Fruit fly (Drosophila melanogaster) whole organism, embryonic: ENCODE measurements around the gene Vha68-1.

Experiments used
- Aef1 ChIP-seq: fragments of 200-800 bp; sonication (Bioruptor generic); IDR thresholded peaks from 3 replicates; pipeline ENCODE4 v1.3.6; 2022; ENCODE audit warnings: missing biosample characterization, missing genetic modification characterization
- Antp ChIP-seq: fragments of 200-800 bp; sonication (Bioruptor generic); optimal IDR thresholded peaks from 3 replicates; lab custom pipeline; 2016; ENCODE audit warnings: missing biosample characterization, missing genetic modification characterization
- B-H2 ChIP-seq: fragments of 200-800 bp; sonication (Bioruptor generic); optimal IDR thresholded peaks from 2 replicates; lab custom pipeline; 2018; ENCODE audit warnings: missing biosample characterization, mild to moderate bottlenecking, missing genetic modification characterization
- BEAF-32 ChIP-seq: fragments of 200-800 bp; sonication (Bioruptor generic); optimal IDR thresholded peaks from 3 replicates; lab custom pipeline; 2017; ENCODE audit warnings: missing biosample characterization, missing genetic modification characterization, mild to moderate bottlenecking, moderate library complexity, missing genetic modification reagents
- Bteb2 ChIP-seq: fragments of 200-800 bp; sonication (Bioruptor generic); optimal IDR thresholded peaks from 2 replicates; lab custom pipeline; 2016; ENCODE audit warnings: missing biosample characterization, missing genetic modification characterization
- CG11398 ChIP-seq: fragments of 200-800 bp; sonication (Bioruptor generic); optimal IDR thresholded peaks from 2 replicates; lab custom pipeline; 2016; ENCODE audit warnings: missing biosample characterization, missing genetic modification characterization
- CG13775 ChIP-seq: fragments of 200-800 bp; sonication (Bioruptor generic); optimal IDR thresholded peaks from 3 replicates; lab custom pipeline; 2017; ENCODE audit warnings: missing biosample characterization, mild to moderate bottlenecking, missing genetic modification characterization
- CG15073 ChIP-seq: fragments of 200-800 bp; sonication (Bioruptor generic); optimal IDR thresholded peaks from 2 replicates; lab custom pipeline; 2016; ENCODE audit warnings: missing biosample characterization, missing genetic modification characterization
- CG1602 ChIP-seq: fragments of 200-800 bp; sonication (Bioruptor generic); optimal IDR thresholded peaks from 3 replicates; lab custom pipeline; 2016; ENCODE audit warnings: missing biosample characterization, missing genetic modification characterization
- CG18599 ChIP-seq: fragments of 200-800 bp; sonication (Bioruptor generic); optimal IDR thresholded peaks from 3 replicates; lab custom pipeline; 2017; ENCODE audit warnings: missing biosample characterization, missing genetic modification characterization, mild to moderate bottlenecking, moderate library complexity, missing genetic modification reagents
- CG30403 ChIP-seq: fragments of 200-800 bp; sonication (Bioruptor generic); optimal IDR thresholded peaks from 3 replicates; lab custom pipeline; 2016; ENCODE audit warnings: missing biosample characterization, missing genetic modification characterization
- CG30431 ChIP-seq: fragments of 200-800 bp; sonication (Bioruptor generic); optimal IDR thresholded peaks from 2 replicates; lab custom pipeline; 2017; ENCODE audit warnings: missing biosample characterization, missing genetic modification characterization
- CG31388 ChIP-seq: fragments of 200-800 bp; sonication (Bioruptor generic); optimal IDR thresholded peaks from 2 replicates; lab custom pipeline; 2016; ENCODE audit warnings: missing biosample characterization, missing genetic modification characterization
- CG34224 ChIP-seq: fragments of 200-800 bp; sonication (Bioruptor generic); IDR thresholded peaks from 3 replicates; pipeline ENCODE4 v1.3.6; 2022; ENCODE audit warnings: missing biosample characterization, missing genetic modification characterization; ENCODE audit not compliant: partially characterized antibody
- CG4360 ChIP-seq: fragments of 200-800 bp; sonication (Bioruptor generic); IDR thresholded peaks from 2 replicates; pipeline ENCODE4 v1.3.6; 2022; ENCODE audit warnings: missing biosample characterization, missing genetic modification characterization
- CG43689 ChIP-seq: fragments of 200-800 bp; sonication (Bioruptor generic); IDR thresholded peaks from 2 replicates; pipeline ENCODE4 v1.3.6; 2022; ENCODE audit warnings: missing biosample characterization, missing genetic modification characterization
- CG4820 ChIP-seq: fragments of 200-800 bp; sonication (Bioruptor generic); optimal IDR thresholded peaks from 3 replicates; lab custom pipeline; 2016; ENCODE audit warnings: missing biosample characterization, missing genetic modification characterization
- CG6272 ChIP-seq: fragments of 200-800 bp; sonication (Bioruptor generic); IDR thresholded peaks from 2 replicates; pipeline ENCODE4 v1.3.6; 2022; ENCODE audit warnings: missing biosample characterization, missing genetic modification characterization
- CG7556 ChIP-seq: fragments of 200-800 bp; sonication (Bioruptor generic); optimal IDR thresholded peaks from 2 replicates; lab custom pipeline; 2017; ENCODE audit warnings: missing biosample characterization, mild to moderate bottlenecking, missing genetic modification characterization
- CG7928 ChIP-seq: fragments of 200-800 bp; sonication (Bioruptor generic); optimal IDR thresholded peaks from 2 replicates; lab custom pipeline; 2017; ENCODE audit warnings: missing biosample characterization, mild to moderate bottlenecking, missing genetic modification characterization
- CG8290 ChIP-seq, 3 experiments: fragments of 200-800 bp; sonication (Bioruptor generic); optimal IDR thresholded peaks; 2 replicates each; lab custom pipeline; 2016 to 2019; ENCODE audit warnings: missing biosample characterization in 3 of 3, missing genetic modification characterization in 3 of 3, mild to moderate bottlenecking in 2 of 3, moderate library complexity in 1 of 3
- Dip3 ChIP-seq: fragments of 200-800 bp; sonication (Bioruptor generic); optimal IDR thresholded peaks from 3 replicates; lab custom pipeline; 2016; ENCODE audit warnings: missing biosample characterization, missing genetic modification characterization
- Dp ChIP-seq: fragments of 200-800 bp; sonication (Bioruptor generic); optimal IDR thresholded peaks from 2 replicates; lab custom pipeline; 2018; ENCODE audit warnings: missing biosample characterization, mild to moderate bottlenecking, missing genetic modification characterization, moderate library complexity
- E2f2 ChIP-seq: fragments of 200-800 bp; sonication (Bioruptor generic); IDR thresholded peaks from 2 replicates; pipeline ENCODE4 v1.3.6; 2022; ENCODE audit warnings: missing biosample characterization, missing genetic modification characterization
- Fer3 ChIP-seq: fragments of 200-800 bp; sonication (Bioruptor generic); optimal IDR thresholded peaks from 2 replicates; lab custom pipeline; 2018; ENCODE audit warnings: missing biosample characterization, mild to moderate bottlenecking, missing genetic modification characterization, moderate library complexity
- Gsc ChIP-seq: fragments of 200-800 bp; sonication (Bioruptor generic); IDR thresholded peaks from 2 replicates; pipeline ENCODE4 v1.3.6; 2022; ENCODE audit warnings: missing biosample characterization, missing genetic modification characterization
- HmgZ ChIP-seq: fragments of 200-800 bp; sonication (Bioruptor generic); optimal IDR thresholded peaks from 2 replicates; lab custom pipeline; 2018; ENCODE audit warnings: missing biosample characterization, mild to moderate bottlenecking, missing genetic modification characterization
- Hmr ChIP-seq: fragments of 200-800 bp; sonication (Bioruptor generic); optimal IDR thresholded peaks from 3 replicates; lab custom pipeline; 2017; ENCODE audit warnings: mild to moderate bottlenecking, missing biosample characterization, missing genetic modification reagents, missing genetic modification characterization
- Mad ChIP-seq: fragments of 200-800 bp; sonication (Bioruptor generic); optimal IDR thresholded peaks from 2 replicates; lab custom pipeline; 2016; ENCODE audit warnings: missing biosample characterization, missing genetic modification characterization
- Mrtf ChIP-seq: fragments of 200-800 bp; sonication (Bioruptor generic); IDR thresholded peaks from 3 replicates; pipeline ENCODE4 v1.3.6; 2022; ENCODE audit warnings: missing biosample characterization, missing genetic modification characterization
- NC2α ChIP-seq: fragments of 200-800 bp; sonication (Bioruptor generic); optimal IDR thresholded peaks from 2 replicates; lab custom pipeline; 2016; ENCODE audit warnings: missing biosample characterization, missing genetic modification characterization
- Oli ChIP-seq: fragments of 200-800 bp; sonication (Bioruptor generic); optimal IDR thresholded peaks from 2 replicates; lab custom pipeline; 2018; ENCODE audit warnings: missing biosample characterization, mild to moderate bottlenecking, missing genetic modification characterization, moderate library complexity
- Pdp1 ChIP-seq, 2 experiments: fragments of 200-800 bp; sonication (Bioruptor generic); optimal IDR thresholded peaks; 3 replicates each; lab custom pipeline; 2016; ENCODE audit warnings: missing biosample characterization in 2 of 2, missing genetic modification characterization in 2 of 2, mild to moderate bottlenecking in 1 of 2, moderate library complexity in 1 of 2
- Sry-δ ChIP-seq: fragments of 200-800 bp; sonication (Bioruptor generic); optimal IDR thresholded peaks from 2 replicates; lab custom pipeline; 2016; ENCODE audit warnings: missing biosample characterization, missing genetic modification characterization
- al ChIP-seq: fragments of 200-800 bp; sonication (Bioruptor generic); IDR thresholded peaks from 2 replicates; pipeline ENCODE4 v1.3.6; 2022; ENCODE audit warnings: missing biosample characterization, missing genetic modification characterization
- aop ChIP-seq: fragments of 200-800 bp; sonication (Bioruptor generic); IDR thresholded peaks from 2 replicates; pipeline ENCODE4 v1.3.6; 2022; ENCODE audit warnings: missing biosample characterization, missing genetic modification characterization
- ash1 ChIP-seq: fragments of 200-800 bp; sonication (Bioruptor generic); optimal IDR thresholded peaks from 2 replicates; lab custom pipeline; 2018; ENCODE audit warnings: missing biosample characterization, mild to moderate bottlenecking, missing genetic modification characterization
- crol ChIP-seq: fragments of 200-800 bp; sonication (Bioruptor generic); IDR thresholded peaks from 2 replicates; pipeline ENCODE4 v1.3.6; 2022; ENCODE audit warnings: missing biosample characterization, missing genetic modification characterization
- gem ChIP-seq: fragments of 200-800 bp; sonication (Bioruptor generic); optimal IDR thresholded peaks from 2 replicates; lab custom pipeline; 2019; ENCODE audit warnings: missing biosample characterization, mild to moderate bottlenecking, missing genetic modification characterization, moderate library complexity
- hbn ChIP-seq: fragments of 200-800 bp; sonication (Bioruptor generic); IDR thresholded peaks from 2 replicates; pipeline ENCODE4 v1.3.6; 2022; ENCODE audit warnings: missing biosample characterization, missing genetic modification characterization; ENCODE audit not compliant: partially characterized antibody
- hth ChIP-seq: fragments of >200 bp; optimal IDR thresholded peaks from 2 replicates; lab custom pipeline; 2017; ENCODE audit warnings: inconsistent platforms
- lab ChIP-seq: fragments of 200-800 bp; sonication (Bioruptor generic); optimal IDR thresholded peaks from 3 replicates; lab custom pipeline; 2017; ENCODE audit warnings: missing biosample characterization, missing genetic modification characterization, mild to moderate bottlenecking, moderate library complexity, missing genetic modification reagents
- lmd ChIP-seq: fragments of 200-800 bp; sonication (Bioruptor generic); IDR thresholded peaks from 2 replicates; pipeline ENCODE4 v1.3.6; 2022; ENCODE audit warnings: missing biosample characterization, missing genetic modification characterization
- luna ChIP-seq: fragments of 200-800 bp; sonication (Bioruptor generic); optimal IDR thresholded peaks from 2 replicates; lab custom pipeline; 2016; ENCODE audit warnings: missing biosample characterization, missing genetic modification characterization
- oc ChIP-seq: fragments of 200-800 bp; sonication (Bioruptor generic); optimal IDR thresholded peaks from 2 replicates; lab custom pipeline; 2018; ENCODE audit warnings: missing biosample characterization, mild to moderate bottlenecking, missing genetic modification characterization, moderate library complexity
- otp ChIP-seq: fragments of 200-800 bp; sonication (Bioruptor generic); IDR thresholded peaks from 3 replicates; pipeline ENCODE4, ENCODE4 v1.3.6; 2022; ENCODE audit warnings: missing biosample characterization, missing genetic modification characterization
- ranshi ChIP-seq: fragments of 200-800 bp; sonication (Bioruptor generic); IDR thresholded peaks from 2 replicates; pipeline ENCODE4 v1.3.6; 2022; ENCODE audit warnings: missing biosample characterization, missing genetic modification characterization
- seq ChIP-seq: fragments of 200-800 bp; sonication (Bioruptor generic); IDR thresholded peaks from 2 replicates; pipeline ENCODE4 v1.3.6; 2022; ENCODE audit warnings: missing biosample characterization, missing genetic modification characterization
- vnd ChIP-seq: fragments of 200-800 bp; sonication (Bioruptor generic); IDR thresholded peaks from 3 replicates; pipeline ENCODE4 v1.3.6; 2022; ENCODE audit warnings: missing biosample characterization, missing genetic modification characterization; ENCODE audit not compliant: partially characterized antibody
- zfh2 ChIP-seq: fragments of 200-800 bp; sonication (Bioruptor generic); optimal IDR thresholded peaks from 2 replicates; lab custom pipeline; 2016; ENCODE audit warnings: missing biosample characterization, missing genetic modification characterization

Vha68-1 gene

DNA sequence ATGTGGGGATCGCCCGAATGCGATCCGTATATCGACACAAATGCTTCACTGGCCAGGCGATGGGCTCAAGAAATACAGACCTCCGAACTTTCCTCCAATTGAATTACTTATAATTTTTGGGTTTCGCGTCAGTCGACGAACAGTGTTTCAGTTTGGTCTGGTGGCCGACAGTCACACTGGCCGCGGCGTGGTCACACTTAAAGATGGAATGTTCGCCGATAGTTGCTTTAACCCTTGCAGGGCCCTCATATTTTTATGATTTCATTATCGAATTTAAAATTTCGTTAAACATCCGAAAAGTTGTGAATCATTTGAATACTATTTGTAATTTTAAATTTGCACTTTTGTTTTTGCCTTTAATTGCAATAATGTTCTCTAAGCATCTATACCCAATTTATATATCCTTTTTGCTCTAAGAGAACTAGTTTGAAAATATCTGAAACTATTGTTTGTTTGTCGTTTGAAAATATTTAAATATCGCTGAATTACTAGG is 15.1 kb upstream of the Vha68-1 start, which contains the start of gene Ube4B (continued):
- TF ChIP-seq BEAF-32 (GFP tag; lab: Kevin White, UChicago): peak; percentile 95
- peak; percentile 62 to 72 for TF ChIP-seq Pdp1 (GFP tag; optimal IDR thresholded peaks at IDR 0.05; lab: Kevin White, UChicago)
- no peak for TF ChIP-seq gem
- no peak for TF ChIP-seq CG7556
- TF ChIP-seq Hmr (GFP tag; lab: Kevin White, UChicago): no peak
- peak; percentile 56; the same call in 1 of the 3 replicates for TF ChIP-seq Mrtf (GFP tag; lab: Robert Waterston, UW)
- peak; percentile 8; the same call in 1 of the 2 replicates for TF ChIP-seq seq (GFP tag; lab: Robert Waterston, UW)
- peak; percentile 63 for TF ChIP-seq Mad (GFP tag; lab: Kevin White, UChicago)
- TF ChIP-seq CG8290 (GFP tag; optimal IDR thresholded peaks at IDR 0.05; lab: Kevin White, UChicago): no peak
- no peak for TF ChIP-seq CG8290 (tag; optimal IDR thresholded peaks at IDR 0.05; lab: Kevin White, UChicago)
- peak; percentile 40 for TF ChIP-seq Bteb2
- no peak for TF ChIP-seq CG31388 (GFP tag; lab: Kevin White, UChicago)
- no peak for TF ChIP-seq oc (tag; lab: Kevin White, UChicago)
- TF ChIP-seq otp (GFP tag; lab: Robert Waterston, UW): 0 out of 3 replicates have a peak, but pooled peaks have one; percentile 20
- TF ChIP-seq CG4820 (GFP tag; lab: Kevin White, UChicago): peak; percentile 43
- TF ChIP-seq Fer3 (tag; lab: Kevin White, UChicago): no peak
- TF ChIP-seq lmd: peak; percentile 67
- peak; percentile 62; the same call in 1 of the 2 replicates for TF ChIP-seq al
- peak; percentile 68 for TF ChIP-seq CG34224 (GFP tag; lab: Robert Waterston, UW)
- peak; percentile 47 for TF ChIP-seq CG1602 (GFP tag; lab: Kevin White, UChicago)
- TF ChIP-seq ash1 (GFP tag; lab: Kevin White, UChicago): no peak
- TF ChIP-seq CG4360: no peak
- TF ChIP-seq aop: no peak
- TF ChIP-seq crol (GFP tag; lab: Robert Waterston, UW): no peak
- peak; percentile 84 for TF ChIP-seq HmgZ (tag; lab: Kevin White, UChicago)
- TF ChIP-seq CG30431 (GFP tag; lab: Kevin White, UChicago): peak; percentile 7
- peak; percentile 76 for TF ChIP-seq vnd
- peak; percentile 55 for TF ChIP-seq NC2α (GFP tag; lab: Kevin White, UChicago)
- peak; percentile 63 for TF ChIP-seq Dp (GFP tag; lab: Kevin White, UChicago)
- TF ChIP-seq CG18599 (GFP tag; lab: Kevin White, UChicago): no peak
- peak; percentile 31 for TF ChIP-seq Oli (tag; lab: Kevin White, UChicago)
- TF ChIP-seq CG13775 (GFP tag; lab: Kevin White, UChicago): peak; percentile 48
- TF ChIP-seq CG7928 (GFP tag; lab: Kevin White, UChicago): no peak
- TF ChIP-seq Aef1: peak; percentile 58; the same call in 1 of the 3 replicates
- TF ChIP-seq B-H2 (GFP tag; lab: Kevin White, UChicago): no peak
- peak; percentile 18 for TF ChIP-seq luna (GFP tag; lab: Kevin White, UChicago)
- TF ChIP-seq Gsc: no peak
- TF ChIP-seq CG30403 (GFP tag; lab: Kevin White, UChicago): peak; percentile 75
- no peak for TF ChIP-seq CG15073 (GFP tag; lab: Kevin White, UChicago)
- peak; percentile 68 for TF ChIP-seq Antp (GFP tag; lab: Kevin White, UChicago)
- TF ChIP-seq Dip3: peak; percentile 49
- TF ChIP-seq lab: no peak
- TF ChIP-seq zfh2 (GFP tag; lab: Kevin White, UChicago): peak; percentile 71
- TF ChIP-seq ranshi (GFP tag; lab: Robert Waterston, UW): peak; percentile 73
- TF ChIP-seq CG11398 (GFP tag; lab: Kevin White, UChicago): peak; percentile 47
- peak; percentile 62; the same call in 1 of the 2 replicates for TF ChIP-seq CG6272
- no peak for TF ChIP-seq hth (lab: Kevin White, UChicago)
- TF ChIP-seq CG43689 (GFP tag; lab: Robert Waterston, UW): no peak
- peak; percentile 98 for TF ChIP-seq Sry-δ (GFP tag; lab: Kevin White, UChicago)
- TF ChIP-seq hbn (GFP tag; lab: Robert Waterston, UW): peak; percentile 82
- TF ChIP-seq E2f2 (GFP tag; lab: Robert Waterston, UW): peak; percentile 75
